Fruit fly (Drosophila melanogaster) whole organism, embryonic: ENCODE results near the gene Jhbp11.

ENCODE experiments used
- Aef1 ChIP-seq: fragments of 200-800 bp; sonication (Bioruptor generic); IDR thresholded peaks from 3 replicates; pipeline ENCODE4 v1.3.6; 2022; ENCODE audit warnings: missing biosample characterization, missing genetic modification characterization
- Bteb2 ChIP-seq: fragments of 200-800 bp; sonication (Bioruptor generic); optimal IDR thresholded peaks from 2 replicates; lab custom pipeline; 2016; ENCODE audit warnings: missing biosample characterization, missing genetic modification characterization
- CG1024 ChIP-seq: fragments of 200-800 bp; sonication (Bioruptor generic); IDR thresholded peaks from 2 replicates; pipeline ENCODE4 v1.3.6; 2022; ENCODE audit warnings: missing biosample characterization, missing genetic modification characterization
- CG11093 ChIP-seq: fragments of 200-800 bp; sonication (Bioruptor generic); IDR thresholded peaks from 3 replicates; pipeline ENCODE4 v1.3.6; 2022; ENCODE audit warnings: missing biosample characterization, missing genetic modification characterization
- CG12155 ChIP-seq: fragments of 200-800 bp; sonication (Bioruptor generic); optimal IDR thresholded peaks from 3 replicates; lab custom pipeline; 2016; ENCODE audit warnings: missing biosample characterization, missing genetic modification characterization
- CG12299 ChIP-seq: fragments of 200-800 bp; sonication (Bioruptor generic); optimal IDR thresholded peaks from 2 replicates; lab custom pipeline; 2018; ENCODE audit warnings: missing biosample characterization, mild to moderate bottlenecking, missing genetic modification characterization
- CG14965 ChIP-seq: fragments of 200-800 bp; sonication (Bioruptor generic); optimal IDR thresholded peaks from 2 replicates; lab custom pipeline; 2016; ENCODE audit warnings: missing biosample characterization, missing genetic modification characterization, borderline replicate concordance
- CG17361 ChIP-seq: fragments of 200-800 bp; sonication (Bioruptor generic); IDR thresholded peaks from 3 replicates; pipeline ENCODE4 v1.3.6; 2022; ENCODE audit warnings: missing biosample characterization, missing genetic modification characterization
- CG17612 ChIP-seq: fragments of 200-800 bp; sonication (Bioruptor generic); IDR thresholded peaks from 2 replicates; pipeline ENCODE4 v1.3.6; 2022; ENCODE audit warnings: missing biosample characterization, missing genetic modification characterization
- CG18011 ChIP-seq: fragments of 200-800 bp; sonication (Bioruptor generic); optimal IDR thresholded peaks from 2 replicates; lab custom pipeline; 2017; ENCODE audit warnings: missing biosample characterization, missing genetic modification characterization, mild to moderate bottlenecking, moderate library complexity, missing genotype
- CG18599 ChIP-seq: fragments of 200-800 bp; sonication (Bioruptor generic); optimal IDR thresholded peaks from 3 replicates; lab custom pipeline; 2017; ENCODE audit warnings: missing biosample characterization, missing genetic modification characterization, mild to moderate bottlenecking, moderate library complexity, missing genetic modification reagents
- CG30403 ChIP-seq: fragments of 200-800 bp; sonication (Bioruptor generic); optimal IDR thresholded peaks from 3 replicates; lab custom pipeline; 2016; ENCODE audit warnings: missing biosample characterization, missing genetic modification characterization
- CG31365 ChIP-seq: fragments of 200-800 bp; sonication (Bioruptor generic); optimal IDR thresholded peaks from 2 replicates; lab custom pipeline; 2018; ENCODE audit warnings: missing biosample characterization, mild to moderate bottlenecking, missing genetic modification characterization
- CG3163 ChIP-seq: fragments of 200-800 bp; sonication (Bioruptor generic); optimal IDR thresholded peaks from 3 replicates; lab custom pipeline; 2016; ENCODE audit warnings: missing biosample characterization, missing genetic modification characterization
- CG3281 ChIP-seq: fragments of 200-800 bp; sonication (Bioruptor generic); optimal IDR thresholded peaks from 3 replicates; lab custom pipeline; 2017; ENCODE audit warnings: missing biosample characterization, mild to moderate bottlenecking, missing genetic modification characterization
- CG43689 ChIP-seq: fragments of 200-800 bp; sonication (Bioruptor generic); IDR thresholded peaks from 2 replicates; pipeline ENCODE4 v1.3.6; 2022; ENCODE audit warnings: missing biosample characterization, missing genetic modification characterization
- CG8944 ChIP-seq: fragments of 200-800 bp; sonication (Bioruptor generic); optimal IDR thresholded peaks from 3 replicates; lab custom pipeline; 2016; ENCODE audit warnings: missing biosample characterization, missing genetic modification characterization
- Chrac-16 ChIP-seq: fragments of 200-800 bp; sonication (Bioruptor generic); optimal IDR thresholded peaks from 3 replicates; lab custom pipeline; 2016; ENCODE audit warnings: missing biosample characterization, missing genetic modification characterization
- Fer3 ChIP-seq: fragments of 200-800 bp; sonication (Bioruptor generic); optimal IDR thresholded peaks from 2 replicates; lab custom pipeline; 2018; ENCODE audit warnings: missing biosample characterization, mild to moderate bottlenecking, missing genetic modification characterization, moderate library complexity
- GATAe ChIP-seq: fragments of 200-800 bp; sonication (Bioruptor generic); conservative IDR thresholded peaks from 2 replicates; pipeline ENCODE4 v1.3.6; 2022; ENCODE audit warnings: missing biosample characterization, missing genetic modification characterization
- HLH3B ChIP-seq: fragments of 200-800 bp; sonication (Bioruptor generic); IDR thresholded peaks from 2 replicates; pipeline ENCODE4 v1.3.6; 2022; ENCODE audit warnings: missing biosample characterization, missing genetic modification characterization
- Hr39 ChIP-seq: fragments of >200 bp; optimal IDR thresholded peaks from 2 replicates; lab custom pipeline; 2017
- Nf-YA ChIP-seq: fragments of 200-800 bp; sonication (Bioruptor generic); IDR thresholded peaks from 2 replicates; pipeline ENCODE4 v1.3.6; 2022; ENCODE audit warnings: missing biosample characterization, missing genetic modification characterization
- Nf-YC ChIP-seq: fragments of 200-800 bp; optimal IDR thresholded peaks from 3 replicates; lab custom pipeline; 2019; ENCODE audit warnings: missing biosample characterization, mild to moderate bottlenecking, missing genetic modification characterization, moderate library complexity
- Ptx1 ChIP-seq: fragments of 200-800 bp; sonication (Bioruptor generic); IDR thresholded peaks from 2 replicates; pipeline ENCODE4 v1.3.6; 2022; ENCODE audit warnings: missing biosample characterization, missing genetic modification characterization
- Sry-δ ChIP-seq: fragments of 200-800 bp; sonication (Bioruptor generic); optimal IDR thresholded peaks from 2 replicates; lab custom pipeline; 2016; ENCODE audit warnings: missing biosample characterization, missing genetic modification characterization
- ara ChIP-seq: fragments of 200-800 bp; sonication (Bioruptor generic); IDR thresholded peaks from 2 replicates; pipeline ENCODE4 v1.3.6; 2022; ENCODE audit warnings: missing biosample characterization, missing genetic modification characterization
- br ChIP-seq: fragments of >200 bp; optimal IDR thresholded peaks from 2 replicates; lab custom pipeline; 2017
- crc ChIP-seq: fragments of 200-800 bp; sonication (Bioruptor generic); optimal IDR thresholded peaks from 2 replicates; lab custom pipeline; 2016; ENCODE audit warnings: missing biosample characterization, missing genetic modification characterization
- croc ChIP-seq: fragments of 200-800 bp; sonication (Bioruptor generic); conservative IDR thresholded peaks from 3 replicates; pipeline ENCODE4 v1.3.6; 2022; ENCODE audit warnings: missing biosample characterization, missing genetic modification characterization
- da ChIP-seq: fragments of 200-800 bp; sonication (Bioruptor generic); optimal IDR thresholded peaks from 2 replicates; lab custom pipeline; 2016; ENCODE audit warnings: missing biosample characterization, missing genetic modification characterization
- ems ChIP-seq: fragments of 200-800 bp; sonication (Bioruptor generic); optimal IDR thresholded peaks from 3 replicates; lab custom pipeline; 2016; ENCODE audit warnings: missing biosample characterization, missing genetic modification characterization
- exex ChIP-seq: fragments of 200-800 bp; sonication (Bioruptor generic); optimal IDR thresholded peaks from 4 replicates; lab custom pipeline; 2018; ENCODE audit warnings: missing biosample characterization, mild to moderate bottlenecking, missing genetic modification characterization, moderate library complexity
- gce ChIP-seq: fragments of 200-800 bp; sonication (Bioruptor generic); IDR thresholded peaks from 3 replicates; pipeline ENCODE4 v1.3.6; 2022; ENCODE audit warnings: missing biosample characterization, missing genetic modification characterization
- hbn ChIP-seq: fragments of 200-800 bp; sonication (Bioruptor generic); IDR thresholded peaks from 2 replicates; pipeline ENCODE4 v1.3.6; 2022; ENCODE audit warnings: missing biosample characterization, missing genetic modification characterization; ENCODE audit not compliant: partially characterized antibody
- hkb ChIP-seq, 2 experiments: fragments of 200-800 bp in 1 of 2; fragments of >200 bp in 1 of 2; sonication (Bioruptor generic) in 1 of 2; IDR thresholded peaks in 1 of 2; optimal IDR thresholded peaks in 1 of 2; 2 replicates each; pipeline versions ENCODE4 v1.3.6 to Lab custom; 2017 to 2022; ENCODE audit warnings: missing biosample characterization in 1 of 2, missing genetic modification characterization in 1 of 2
- ind ChIP-seq: fragments of 200-800 bp; sonication (Bioruptor generic); optimal IDR thresholded peaks from 3 replicates; lab custom pipeline; 2016; ENCODE audit warnings: missing biosample characterization, missing genetic modification characterization
- inv ChIP-seq: fragments of 200-800 bp; sonication (Bioruptor generic); IDR thresholded peaks from 2 replicates; pipeline ENCODE4 v1.3.6; 2022; ENCODE audit warnings: missing biosample characterization, missing genetic modification characterization; ENCODE audit not compliant: partially characterized antibody
- nerfin-1 ChIP-seq: fragments of 200-800 bp; sonication (Bioruptor generic); optimal IDR thresholded peaks from 3 replicates; lab custom pipeline; 2019; ENCODE audit warnings: missing biosample characterization, mild to moderate bottlenecking, missing genetic modification characterization, moderate library complexity
- prd ChIP-seq, 3 experiments: fragments of >200 bp in 2 of 3; fragments of 200-800 bp in 1 of 3; sonication (Bioruptor generic) in 1 of 3; optimal IDR thresholded peaks in 2 of 3; IDR thresholded peaks in 1 of 3; 2 replicates in 2 of 3; 3 replicates in 1 of 3; pipeline versions ENCODE4 v1.3.6 to Lab custom; 2017 to 2022; ENCODE audit warnings: missing biosample characterization in 1 of 3, missing genetic modification characterization in 1 of 3
- sd ChIP-seq: fragments of 200-800 bp; sonication (Bioruptor generic); optimal IDR thresholded peaks from 3 replicates; lab custom pipeline; 2018; ENCODE audit warnings: missing biosample characterization, mild to moderate bottlenecking, missing genetic modification characterization, moderate library complexity
- sens ChIP-seq: fragments of 200-800 bp; sonication (Bioruptor generic); peaks from one replicate; lab custom pipeline; 2016; ENCODE audit warnings: missing biosample characterization, missing genetic modification characterization
- seq ChIP-seq: fragments of 200-800 bp; sonication (Bioruptor generic); IDR thresholded peaks from 2 replicates; pipeline ENCODE4 v1.3.6; 2022; ENCODE audit warnings: missing biosample characterization, missing genetic modification characterization
- sima ChIP-seq: fragments of 200-800 bp; sonication (Bioruptor generic); optimal IDR thresholded peaks from 2 replicates; lab custom pipeline; 2016; ENCODE audit warnings: missing biosample characterization, missing genetic modification characterization
- slbo ChIP-seq: fragments of 200-800 bp; sonication (Bioruptor generic); IDR thresholded peaks from 2 replicates; pipeline ENCODE4 v1.3.6; 2022; ENCODE audit warnings: missing biosample characterization, missing genetic modification characterization
- sna ChIP-seq: fragments of 200-800 bp; sonication (Bioruptor generic); IDR thresholded peaks from 2 replicates; pipeline ENCODE4 v1.3.6; 2022; ENCODE audit warnings: missing biosample characterization, missing genetic modification characterization; ENCODE audit not compliant: partially characterized antibody
- sob ChIP-seq: fragments of 200-800 bp; sonication (Bioruptor generic); IDR thresholded peaks from 2 replicates; pipeline ENCODE4 v1.3.6; 2022; ENCODE audit warnings: missing biosample characterization, missing genetic modification characterization
- tio ChIP-seq: fragments of 200-800 bp; sonication (Bioruptor generic); optimal IDR thresholded peaks from 2 replicates; lab custom pipeline; 2017; ENCODE audit warnings: missing biosample characterization, missing genetic modification characterization, inconsistent platforms
- trem ChIP-seq: fragments of 200-800 bp; optimal IDR thresholded peaks from 3 replicates; lab custom pipeline; 2019; ENCODE audit warnings: missing biosample characterization, mild to moderate bottlenecking, missing genetic modification characterization, moderate library complexity
- tx ChIP-seq: fragments of 200-800 bp; sonication (Bioruptor generic); optimal IDR thresholded peaks from 2 replicates; lab custom pipeline; 2016; ENCODE audit warnings: missing biosample characterization, missing genetic modification characterization

Jhbp11 gene

dm6 chr3R:27069810-27070625 is 31.0 kb upstream of the Jhbp11 start, which contains the start of gene spz (continued):
- no peak for TF ChIP-seq inv (GFP tag; lab: Robert Waterston, UW)
- TF ChIP-seq CG30403 (GFP tag; lab: Kevin White, UChicago), result peak; percentile 39
- TF ChIP-seq crc (GFP tag; lab: Kevin White, UChicago), result no peak
- TF ChIP-seq CG3163 (GFP tag; lab: Kevin White, UChicago), result no peak
- no peak for TF ChIP-seq Chrac-16 (GFP tag; lab: Kevin White, UChicago)
- TF ChIP-seq CG12155 (GFP tag; lab: Kevin White, UChicago), result no peak
- TF ChIP-seq CG11093 (GFP tag; lab: Robert Waterston, UW), result no peak
- no peak for TF ChIP-seq CG31365
- peak; percentile 46 for TF ChIP-seq sens (GFP tag; lab: Kevin White, UChicago)
- no peak for TF ChIP-seq CG18011 (GFP tag; lab: Kevin White, UChicago)
- no peak for TF ChIP-seq tx
- TF ChIP-seq sd (tag; lab: Kevin White, UChicago), result no peak
- no peak for TF ChIP-seq br (lab: Kevin White, UChicago)
- TF ChIP-seq Bteb2, result no peak
- no peak for TF ChIP-seq CG1024 (GFP tag; lab: Robert Waterston, UW)
- TF ChIP-seq sna, result no peak
- TF ChIP-seq trem (tag; lab: Kevin White, UChicago), result no peak
- TF ChIP-seq seq (GFP tag; lab: Robert Waterston, UW), result no peak
- TF ChIP-seq CG18599 (GFP tag; lab: Kevin White, UChicago), result peak; percentile 3
- no peak for TF ChIP-seq ara (GFP tag; lab: Robert Waterston, UW)
- no peak for TF ChIP-seq Hr39 (lab: Kevin White, UChicago)
- no peak for TF ChIP-seq Aef1 (GFP tag; lab: Robert Waterston, UW)
- no peak for TF ChIP-seq hkb (optimal IDR thresholded peaks at IDR 0.05; lab: Kevin White, UChicago)
- 0 out of 2 replicates have a peak, but pooled peaks have one; percentile 18 for TF ChIP-seq hkb (GFP tag; IDR thresholded peaks at IDR 0.05; lab: Robert Waterston, UW)
- no peak for TF ChIP-seq sima (GFP tag; lab: Kevin White, UChicago)
- TF ChIP-seq CG3281 (GFP tag; lab: Kevin White, UChicago), result no peak
- TF ChIP-seq ind (GFP tag; lab: Kevin White, UChicago), result no peak
- TF ChIP-seq Sry-δ, result no peak
- TF ChIP-seq Nf-YC (tag; lab: Kevin White, UChicago), result no peak
- no peak for TF ChIP-seq Nf-YA
- no peak for TF ChIP-seq da (GFP tag; lab: Kevin White, UChicago)
- no peak for TF ChIP-seq CG12299 (tag; lab: Kevin White, UChicago)
- no peak for TF ChIP-seq gce (GFP tag; lab: Robert Waterston, UW)
- 0 out of 2 replicates have a peak, but pooled peaks have one; percentile 24 for TF ChIP-seq hbn
- no peak for TF ChIP-seq CG17361 (GFP tag; lab: Robert Waterston, UW)
- TF ChIP-seq CG8944 (GFP tag; lab: Kevin White, UChicago), result no peak
- no peak for TF ChIP-seq prd (optimal IDR thresholded peaks at IDR 0.05; lab: Kevin White, UChicago)
- TF ChIP-seq prd (GFP tag; IDR thresholded peaks at IDR 0.05; lab: Robert Waterston, UW), result no peak
- no peak for TF ChIP-seq exex (tag; lab: Kevin White, UChicago)
- 0 out of 2 replicates have a peak, but pooled peaks have one; percentile 4 for TF ChIP-seq slbo
- peak; percentile 51; the same call in 1 of the 2 replicates for TF ChIP-seq sob (GFP tag; lab: Robert Waterston, UW)
- TF ChIP-seq CG17612 (GFP tag; lab: Robert Waterston, UW), result no peak
- no peak for TF ChIP-seq nerfin-1 (tag; lab: Kevin White, UChicago)
- TF ChIP-seq tio (GFP tag; lab: Kevin White, UChicago), result no peak
- TF ChIP-seq CG14965 (GFP tag; lab: Kevin White, UChicago), result no peak
- TF ChIP-seq Ptx1 (GFP tag; lab: Robert Waterston, UW), result peak; percentile 40; the same call in 1 of the 2 replicates
- TF ChIP-seq Fer3 (tag; lab: Kevin White, UChicago), result no peak
- TF ChIP-seq ems (GFP tag; lab: Kevin White, UChicago), result no peak
- TF ChIP-seq HLH3B (GFP tag; lab: Robert Waterston, UW), result peak; percentile 14; the same call in 1 of the 2 replicates
- no peak for TF ChIP-seq CG43689 (GFP tag; lab: Robert Waterston, UW)
- no peak for TF ChIP-seq GATAe (GFP tag; lab: Robert Waterston, UW)
- TF ChIP-seq croc, result no peak
